Worm (Caenorhabditis elegans) whole organism, L4 larva: Measurements from ENCODE around the gene sca-1.
A peak's percentile ranks its signal among the peaks of the same experiment; 100 is the strongest.

ENCODE experiments used
- D1046.2 ChIP-seq: fragments of 200-800 bp; sonication (Bioruptor generic); IDR thresholded peaks from 2 replicates; pipeline ENCODE4 v1.3.6; 2022; ENCODE audit warnings: missing genetic modification characterization, missing compliant biosample characterization
- F26F4.8 ChIP-seq: fragments of 200-800 bp; sonication (Bioruptor generic); conservative IDR thresholded peaks from 2 replicates; pipeline ENCODE4 v1.3.6; 2022; ENCODE audit warnings: missing genetic modification characterization, missing compliant biosample characterization
- F37D6.2 ChIP-seq: sonication (generic microtip); optimal IDR thresholded peaks from 2 replicates; lab custom pipeline; 2016; ENCODE audit warnings: mild to moderate bottlenecking, missing genetic modification characterization, missing compliant biosample characterization
- T20F7.1 ChIP-seq: fragments of 200-800 bp; sonication (Bioruptor generic); optimal IDR thresholded peaks from 2 replicates; lab custom pipeline; 2018; ENCODE audit warnings: mild to moderate bottlenecking, missing genetic modification characterization, missing compliant biosample characterization
- T26A8.4 ChIP-seq: fragments of 200-800 bp; sonication (Bioruptor generic); IDR thresholded peaks from 2 replicates; pipeline ENCODE4 v1.3.6; 2022; ENCODE audit warnings: missing genetic modification characterization, missing compliant biosample characterization
- Y75B8A.6 ChIP-seq: fragments of 200-800 bp; sonication (Bioruptor generic); IDR thresholded peaks from 2 replicates; pipeline ENCODE4 v1.3.6; 2022; ENCODE audit warnings: missing genetic modification reagents, missing genetic modification characterization, missing compliant biosample characterization
- aha-1 ChIP-seq: fragments of 150-350 bp; peaks from one replicate; lab custom pipeline; 2014; ENCODE audit warnings: missing biosample characterization, missing genetic modification characterization
- ceh-20 ChIP-seq: fragments of 200-800 bp; sonication (Bioruptor generic); IDR thresholded peaks from 2 replicates; pipeline ENCODE4 v1.3.6; 2022; ENCODE audit warnings: missing genetic modification reagents, missing genetic modification characterization, missing compliant biosample characterization
- daf-16 ChIP-seq, 3 experiments: sonication (generic microtip); optimal IDR thresholded peaks; 2 replicates each; lab custom pipeline; 2016 to 2017; ENCODE audit warnings: missing genetic modification characterization in 3 of 3, missing genetic modification reagents in 3 of 3, mild to moderate bottlenecking in 2 of 3, missing compliant biosample characterization in 2 of 3, missing biosample characterization in 1 of 3, moderate library complexity in 1 of 3
- dmd-9 ChIP-seq: fragments of 200-800 bp; sonication (Bioruptor generic); IDR thresholded peaks from 2 replicates; pipeline ENCODE4 v1.3.6; 2022; ENCODE audit warnings: missing genetic modification reagents, missing genetic modification characterization, missing compliant biosample characterization
- dpl-1 ChIP-seq: fragments of 150-350 bp; optimal IDR thresholded peaks from 2 replicates; lab custom pipeline; 2014; ENCODE audit warnings: missing biosample characterization, missing genetic modification reagents, missing genetic modification characterization
- duxl-1 ChIP-seq: sonication (generic microtip); optimal IDR thresholded peaks from 2 replicates; lab custom pipeline; 2016; ENCODE audit warnings: mild to moderate bottlenecking, missing genetic modification characterization, moderate library complexity, missing compliant biosample characterization; ENCODE audit not compliant: poor library complexity
- egl-43 ChIP-seq: fragments of 200-800 bp; sonication (Bioruptor generic); IDR thresholded peaks from 2 replicates; pipeline ENCODE4 v1.3.6; 2022; ENCODE audit warnings: missing genetic modification reagents, missing genetic modification characterization, missing compliant biosample characterization
- fkh-10 ChIP-seq: fragments of 150-350 bp; optimal IDR thresholded peaks from 2 replicates; lab custom pipeline; 2014; ENCODE audit warnings: missing biosample characterization, missing genetic modification reagents, missing genetic modification characterization
- fos-1 ChIP-seq: fragments of 150-350 bp; optimal IDR thresholded peaks from 2 replicates; lab custom pipeline; 2014; ENCODE audit warnings: missing biosample characterization, missing genetic modification characterization
- hlh-30 ChIP-seq: sonication (generic microtip); optimal IDR thresholded peaks from 2 replicates; lab custom pipeline; 2017; ENCODE audit warnings: antibody characterized with exemption, mild to moderate bottlenecking, missing genetic modification characterization, missing compliant biosample characterization; ENCODE audit not compliant: insufficient read depth
- lim-7 ChIP-seq: fragments of 200-800 bp; sonication (Bioruptor generic); IDR thresholded peaks from 2 replicates; pipeline ENCODE4 v1.3.6; 2022; ENCODE audit warnings: missing genetic modification characterization, missing compliant biosample characterization
- lin-1 ChIP-seq: fragments of 200-800 bp; sonication (Bioruptor generic); IDR thresholded peaks from 2 replicates; pipeline ENCODE4 v1.3.6; 2022; ENCODE audit warnings: missing genetic modification reagents, missing genetic modification characterization, missing compliant biosample characterization
- lin-13 ChIP-seq: fragments of 150-350 bp; optimal IDR thresholded peaks from 2 replicates; lab custom pipeline; 2014; ENCODE audit warnings: missing biosample characterization, missing genetic modification reagents, missing genetic modification characterization
- lin-15B ChIP-seq: fragments of 150-350 bp; sonication (generic microtip); optimal IDR thresholded peaks from 3 replicates; lab custom pipeline; 2014; ENCODE audit warnings: missing biosample characterization, missing genetic modification characterization
- lin-38 ChIP-seq: fragments of 200-800 bp; sonication (Bioruptor generic); IDR thresholded peaks from 2 replicates; pipeline ENCODE4 v1.3.6; 2022; ENCODE audit warnings: missing genetic modification reagents, missing genetic modification characterization, missing compliant biosample characterization
- lir-3 ChIP-seq: sonication (generic microtip); optimal IDR thresholded peaks from 2 replicates; lab custom pipeline; 2016; ENCODE audit warnings: mild to moderate bottlenecking, missing genetic modification characterization, missing compliant biosample characterization
- lsy-2 ChIP-seq, 2 experiments: fragments of 150-350 bp in 1 of 2; sonication (generic microtip) in 1 of 2; optimal IDR thresholded peaks; 2 replicates each; lab custom pipeline; 2014 to 2017; ENCODE audit warnings: missing biosample characterization in 2 of 2, missing genetic modification characterization in 2 of 2
- madf-9 ChIP-seq: fragments of 200-800 bp; sonication (Bioruptor generic); conservative IDR thresholded peaks from 2 replicates; pipeline ENCODE4 v1.3.6; 2022; ENCODE audit warnings: missing genetic modification reagents, missing genetic modification characterization, missing compliant biosample characterization
- mxl-2 ChIP-seq: fragments of 200-800 bp; sonication (Bioruptor generic); conservative IDR thresholded peaks from 2 replicates; pipeline ENCODE4 v1.3.6; 2022; ENCODE audit warnings: missing genetic modification reagents, missing genetic modification characterization, missing compliant biosample characterization
- nhr-10 ChIP-seq: fragments of 150-350 bp; optimal IDR thresholded peaks from 2 replicates; lab custom pipeline; 2014; ENCODE audit warnings: missing biosample characterization, missing genetic modification characterization
- nhr-11 ChIP-seq: fragments of 150-350 bp; optimal IDR thresholded peaks from 2 replicates; lab custom pipeline; 2014; ENCODE audit warnings: missing biosample characterization, missing genetic modification characterization
- nhr-237 ChIP-seq: sonication (generic microtip); optimal IDR thresholded peaks from 2 replicates; lab custom pipeline; 2017; ENCODE audit warnings: missing biosample characterization, missing genetic modification characterization
- nhr-42 ChIP-seq: fragments of 200-800 bp; sonication (Bioruptor generic); IDR thresholded peaks from 2 replicates; pipeline ENCODE4 v1.3.6; 2022; ENCODE audit warnings: missing genetic modification characterization, missing compliant biosample characterization
- php-3 ChIP-seq: fragments of 200-800 bp; sonication (Bioruptor generic); IDR thresholded peaks from 2 replicates; pipeline ENCODE4 v1.3.6; 2022; ENCODE audit warnings: missing genetic modification reagents, missing genetic modification characterization, missing compliant biosample characterization
- set-16 ChIP-seq: fragments of 200-800 bp; sonication (Bioruptor generic); IDR thresholded peaks from 2 replicates; pipeline ENCODE4 v1.3.6; 2022; ENCODE audit warnings: missing genetic modification reagents, missing genetic modification characterization, missing compliant biosample characterization
- skn-1 ChIP-seq: fragments of 150-350 bp; optimal IDR thresholded peaks from 2 replicates; lab custom pipeline; 2014; ENCODE audit warnings: missing biosample characterization, missing genetic modification characterization
- snpc-4 ChIP-seq: fragments of 150-350 bp; optimal IDR thresholded peaks from 2 replicates; lab custom pipeline; 2014; ENCODE audit warnings: missing biosample characterization, missing genetic modification characterization
- tag-97 ChIP-seq: fragments of 200-800 bp; sonication (Bioruptor generic); IDR thresholded peaks from 2 replicates; pipeline ENCODE4 v1.3.6; 2022; ENCODE audit warnings: missing genetic modification characterization, missing compliant biosample characterization
- tra-1 ChIP-seq: fragments of 200-800 bp; sonication (Bioruptor generic); IDR thresholded peaks from 2 replicates; pipeline ENCODE4 v1.3.6; 2022; ENCODE audit warnings: missing genetic modification reagents, missing genetic modification characterization, missing compliant biosample characterization
- unc-62 ChIP-seq, 3 experiments: fragments of 150-350 bp in 1 of 3; sonication (generic microtip); optimal IDR thresholded peaks in 2 of 3; peaks in 1 of 3; 1 replicate in 1 of 3; 2 replicates in 2 of 3; lab custom pipeline; 2014 to 2017; ENCODE audit warnings: missing biosample characterization in 3 of 3, missing genetic modification characterization in 3 of 3, missing genetic modification reagents in 3 of 3, missing genotype in 1 of 3

Gene sca-1

ce11 chrIII:10818364-10818763 is 1.7 kb upstream of the sca-1 start (continued):
- TF ChIP-seq php-3 (GFP tag; lab: Robert Waterston, UW): no peak
- TF ChIP-seq dpl-1 (GFP tag; lab: Kevin White, UChicago): peak; percentile 60
- no peak for TF ChIP-seq snpc-4
- TF ChIP-seq tra-1 (GFP tag; lab: Robert Waterston, UW): 0 out of 2 replicates have a peak, but pooled peaks have one; percentile 37

- peak; percentile 24 for TF ChIP-seq aha-1 (tag; lab: Kevin White, UChicago)
- peak in 1 of 2 experiments; percentile 42 for TF ChIP-seq daf-16 (GFP tag; optimal IDR thresholded peaks at IDR 0.05; lab: Kevin White, UChicago)
- TF ChIP-seq daf-16 (tag; optimal IDR thresholded peaks at IDR 0.05; lab: Kevin White, UChicago): no peak
- TF ChIP-seq tag-97 (GFP tag; lab: Robert Waterston, UW): no peak
- no peak for TF ChIP-seq lin-13
- TF ChIP-seq lin-1: no peak
- no peak for TF ChIP-seq dmd-9 (GFP tag; lab: Robert Waterston, UW)
- TF ChIP-seq nhr-11 (tag; lab: Kevin White, UChicago): peak; percentile 63
- TF ChIP-seq, all 104 proteins: peak for 3
Measured at ce11 chrIII:10816045-10816444, 605 bp downstream of the sca-1 start.

ce11 chrIII:10815199-10815598 is 1.5 kb downstream of the sca-1 start:
- TF ChIP-seq aha-1 (tag; lab: Kevin White, UChicago) (peak; percentile 92), F26F4.8 (GFP tag; lab: Robert Waterston, UW) (peak; percentile 14; the same call in 1 of the 2 replicates), D1046.2 (GFP tag; lab: Robert Waterston, UW) (0 out of 2 replicates have a peak, but pooled peaks have one; percentile 33), nhr-10 (tag; lab: Kevin White, UChicago) (no peak), duxl-1 (peak; percentile 53), egl-43 (GFP tag; lab: Robert Waterston, UW) (no peak), mxl-2 (GFP tag; lab: Robert Waterston, UW) (no peak), lir-3 (tag; lab: Kevin White, UChicago) (no peak), F37D6.2 (tag; lab: Kevin White, UChicago) (no peak), lim-7 (GFP tag; lab: Robert Waterston, UW) (no peak), skn-1 (tag; lab: Kevin White, UChicago) (no peak), lin-38 (GFP tag; lab: Robert Waterston, UW) (no peak), lin-15B (no peak)

DNA sequence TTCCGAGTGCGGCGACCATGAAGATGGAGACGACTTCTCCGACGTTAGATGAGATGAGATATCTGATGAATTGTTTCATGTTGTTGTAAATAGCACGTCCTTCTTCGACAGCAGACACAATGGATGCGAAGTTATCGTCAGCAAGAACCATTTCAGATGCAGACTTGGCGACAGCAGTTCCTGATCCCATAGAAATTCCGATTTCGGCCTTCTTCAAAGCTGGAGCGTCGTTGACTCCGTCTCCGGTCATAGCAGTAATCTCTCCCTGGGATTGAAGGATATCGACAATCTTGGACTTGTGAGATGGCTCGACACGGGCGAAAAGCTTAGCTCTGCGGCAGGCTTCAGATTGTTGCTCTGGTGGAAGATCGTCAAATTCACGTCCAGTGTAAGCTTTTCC is 2.8 kb downstream of the sca-1 start:
- TF ChIP-seq aha-1 (tag; lab: Kevin White, UChicago) (peak; percentile 96), fkh-10 (no peak), unc-62 (GFP tag; optimal IDR thresholded peaks at IDR 0.05 in 1 of 2; lab: Kevin White, UChicago) (no peak), unc-62 (tag; optimal IDR thresholded peaks at IDR 0.05; lab: Kevin White, UChicago) (no peak), lsy-2 (tag; optimal IDR thresholded peaks at IDR 0.05; lab: Kevin White, UChicago) (no peak), duxl-1 (no peak), nhr-11 (tag; lab: Kevin White, UChicago) (no peak), hlh-30 (tag; lab: Kevin White, UChicago) (no peak)

DNA sequence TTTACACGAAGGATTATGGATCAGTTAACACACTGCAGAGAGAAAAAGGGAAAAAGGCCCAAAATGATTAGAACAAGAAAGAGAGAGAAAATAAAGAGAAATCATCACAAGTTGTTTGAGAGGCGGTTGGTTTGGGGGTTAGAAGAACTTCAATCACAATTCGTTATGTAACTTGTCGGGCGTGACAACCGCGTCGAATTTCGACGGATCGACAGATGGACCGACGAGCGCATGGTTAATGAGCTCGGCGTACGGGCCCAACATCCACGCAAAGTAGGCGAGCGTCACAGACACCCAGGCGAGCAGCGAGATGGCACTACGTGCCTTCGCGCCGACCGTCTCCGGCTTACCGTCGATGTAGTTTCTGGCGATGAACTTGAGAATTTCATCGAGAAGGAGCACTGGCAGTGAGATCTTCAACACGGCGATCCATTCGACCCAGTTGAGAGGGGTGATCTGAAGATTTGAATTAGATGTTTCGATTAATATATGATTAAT is 3.8 kb downstream of the sca-1 start:
- TF ChIP-seq Y75B8A.6 (GFP tag; lab: Robert Waterston, UW): no peak
- no peak for TF ChIP-seq T26A8.4
- 0 out of 2 replicates have a peak, but pooled peaks have one; percentile 10 for TF ChIP-seq nhr-42 (GFP tag; lab: Robert Waterston, UW)
- TF ChIP-seq nhr-237: no peak
- peak; percentile 89 for TF ChIP-seq aha-1 (tag; lab: Kevin White, UChicago)
- peak; percentile 71; the same call in 1 of the 2 replicates for TF ChIP-seq egl-43 (GFP tag; lab: Robert Waterston, UW)
- no peak for TF ChIP-seq T20F7.1 (GFP tag; lab: Kevin White, UChicago)
- TF ChIP-seq lin-38 (GFP tag; lab: Robert Waterston, UW): 0 out of 2 replicates have a peak, but pooled peaks have one; percentile 10
- TF ChIP-seq madf-9 (GFP tag; lab: Robert Waterston, UW): 0 out of 2 replicates have a peak, but pooled peaks have one; percentile 7
- TF ChIP-seq set-16 (GFP tag; lab: Robert Waterston, UW): peak; percentile 75
- no peak for TF ChIP-seq fos-1
- peak; percentile 26; the same call in 1 of the 2 replicates for TF ChIP-seq php-3 (GFP tag; lab: Robert Waterston, UW)
- TF ChIP-seq ceh-20 (GFP tag; lab: Robert Waterston, UW): no peak
